Worm (Caenorhabditis elegans): ENCODE data around the gene F54E2.1.

- TF ChIP-seq ama-1 (optimal IDR thresholded peaks at IDR 0.05): no peak
- TF ChIP-seq flt-1 (GFP tag; IDR thresholded peaks at IDR 0.05): no peak
These were observed 26.3 kb downstream of the F54E2.1 start, which contains the start of gene srj-45 for ce11 chrV:2836501-2836900.
